Worm (Caenorhabditis elegans) whole organism, L2 larva: Measurements from ENCODE around the gene R07E3.1.

Experiments
- ZK546.5 ChIP-seq: sonication (generic microtip); optimal IDR thresholded peaks from 2 replicates; lab custom pipeline; 2017; ENCODE audit warnings: missing biosample characterization, missing genetic modification characterization
- ama-1 ChIP-seq: fragments of 150-350 bp; optimal IDR thresholded peaks from 2 replicates; lab custom pipeline; 2018; ENCODE audit warnings: inconsistent platforms
- blmp-1 ChIP-seq: sonication (generic microtip); optimal IDR thresholded peaks from 2 replicates; lab custom pipeline; 2017; ENCODE audit warnings: missing genetic modification characterization, mild to moderate bottlenecking, missing compliant biosample characterization, antibody characterized with exemption, moderate library complexity; ENCODE audit not compliant: insufficient read depth
- ceh-16 ChIP-seq: fragments of 150-350 bp; optimal IDR thresholded peaks from 2 replicates; lab custom pipeline; 2014; ENCODE audit warnings: missing biosample characterization, missing genetic modification characterization
- elt-1 ChIP-seq: fragments of 150-350 bp; optimal IDR thresholded peaks from 2 replicates; lab custom pipeline; 2014; ENCODE audit warnings: missing biosample characterization, missing genetic modification characterization
- elt-3 ChIP-seq: sonication (generic microtip); optimal IDR thresholded peaks from 2 replicates; lab custom pipeline; 2017; ENCODE audit warnings: missing biosample characterization, missing genetic modification characterization
- lin-11 ChIP-seq: fragments of 150-350 bp; sonication (generic microtip); optimal IDR thresholded peaks from 2 replicates; lab custom pipeline; 2014; ENCODE audit warnings: missing biosample characterization, missing genetic modification characterization, inconsistent platforms, mixed read lengths
- lsy-2 ChIP-seq, 2 experiments: fragments of 150-350 bp in 1 of 2; sonication (generic microtip) in 1 of 2; optimal IDR thresholded peaks; 2 replicates each; lab custom pipeline; 2014 to 2017; ENCODE audit warnings: missing biosample characterization in 2 of 2, missing genetic modification characterization in 2 of 2
- nhr-10 ChIP-seq: sonication (generic microtip); optimal IDR thresholded peaks from 2 replicates; lab custom pipeline; 2017; ENCODE audit warnings: missing biosample characterization, missing genetic modification characterization
- nhr-12 ChIP-seq: fragments of 150-350 bp; optimal IDR thresholded peaks from 2 replicates; lab custom pipeline; 2014; ENCODE audit warnings: missing biosample characterization, missing genetic modification characterization
- skn-1 ChIP-seq: sonication (generic microtip); optimal IDR thresholded peaks from 2 replicates; lab custom pipeline; 2017; ENCODE audit warnings: missing biosample characterization, missing genetic modification characterization
- unc-62 ChIP-seq: fragments of 150-350 bp; optimal IDR thresholded peaks from 2 replicates; lab custom pipeline; 2014; ENCODE audit warnings: missing biosample characterization, missing genetic modification reagents, missing genetic modification characterization
- ztf-11 ChIP-seq: sonication (generic microtip); optimal IDR thresholded peaks from 2 replicates; lab custom pipeline; 2017; ENCODE audit warnings: missing biosample characterization, missing genetic modification characterization

- TF ChIP-seq ama-1 (lab: Kevin White, UChicago) (no peak), unc-62 (GFP tag; lab: Kevin White, UChicago) (no peak), ceh-16 (tag; lab: Kevin White, UChicago) (no peak), ztf-11 (no peak), elt-3 (tag; lab: Kevin White, UChicago) (no peak), lsy-2 (tag; optimal IDR thresholded peaks at IDR 0.05; lab: Kevin White, UChicago) (no peak), ZK546.5 (tag; lab: Kevin White, UChicago) (no peak), elt-1 (tag; lab: Kevin White, UChicago) (no peak), blmp-1 (no peak), nhr-10 (tag; lab: Kevin White, UChicago) (no peak), nhr-12 (tag; lab: Kevin White, UChicago) (no peak), skn-1 (tag; lab: Kevin White, UChicago) (no peak), lin-11 (tag; lab: Kevin White, UChicago) (no peak)
These were observed 32.6 kb upstream of the R07E3.1 start for ce11 chrX:10373581-10373980.
